Worm (Caenorhabditis elegans) whole organism, mixed stage, embryonic: ENCODE measurements around the gene F53H4.4.

Experiments
- lin-13 ChIP-seq: fragments of 150-350 bp; optimal IDR thresholded peaks from 2 replicates; lab custom pipeline; 2014; ENCODE audit warnings: missing biosample characterization, missing genetic modification characterization
- lsy-2 ChIP-seq: fragments of 150-350 bp; optimal IDR thresholded peaks from 2 replicates; lab custom pipeline; 2014; ENCODE audit warnings: missing biosample characterization, missing genetic modification characterization
- nhr-12 ChIP-seq: fragments of 150-350 bp; optimal IDR thresholded peaks from 2 replicates; lab custom pipeline; 2014; ENCODE audit warnings: missing biosample characterization, missing genetic modification characterization
- nhr-237 ChIP-seq: fragments of 150-350 bp; optimal IDR thresholded peaks from 2 replicates; lab custom pipeline; 2014; ENCODE audit warnings: missing biosample characterization, missing genetic modification characterization
- nhr-76 ChIP-seq: sonication (generic microtip); optimal IDR thresholded peaks from 2 replicates; lab custom pipeline; 2017; ENCODE audit warnings: missing biosample characterization, missing genetic modification characterization
- pha-4 ChIP-seq: fragments of 150-350 bp; optimal IDR thresholded peaks from 2 replicates; lab custom pipeline; 2018; ENCODE audit warnings: missing biosample characterization, missing genetic modification reagents, missing genetic modification characterization
- sem-2 ChIP-seq: fragments of 200-800 bp; sonication (Bioruptor generic); optimal IDR thresholded peaks from 2 replicates; lab custom pipeline; 2018; ENCODE audit warnings: mild to moderate bottlenecking, missing genetic modification characterization, missing compliant biosample characterization
- snpc-4 ChIP-seq: fragments of 150-350 bp; optimal IDR thresholded peaks from 2 replicates; lab custom pipeline; 2014; ENCODE audit warnings: missing biosample characterization, missing genetic modification characterization
- unc-120 ChIP-seq: sonication (generic microtip); optimal IDR thresholded peaks from 2 replicates; lab custom pipeline; 2017; ENCODE audit warnings: missing genetic modification characterization, missing compliant biosample characterization; ENCODE audit not compliant: poor library complexity, severe bottlenecking
- unc-39 ChIP-seq: fragments of 150-350 bp; optimal IDR thresholded peaks from 2 replicates; lab custom pipeline; 2014; ENCODE audit warnings: missing biosample characterization, missing genetic modification characterization
- zip-8 ChIP-seq: fragments of 150-350 bp; optimal IDR thresholded peaks from 2 replicates; lab custom pipeline; 2014; ENCODE audit warnings: missing biosample characterization, missing genetic modification characterization
- ztf-11 ChIP-seq: fragments of 150-350 bp; optimal IDR thresholded peaks from 2 replicates; lab custom pipeline; 2014; ENCODE audit warnings: missing biosample characterization, missing genetic modification characterization

DNA sequence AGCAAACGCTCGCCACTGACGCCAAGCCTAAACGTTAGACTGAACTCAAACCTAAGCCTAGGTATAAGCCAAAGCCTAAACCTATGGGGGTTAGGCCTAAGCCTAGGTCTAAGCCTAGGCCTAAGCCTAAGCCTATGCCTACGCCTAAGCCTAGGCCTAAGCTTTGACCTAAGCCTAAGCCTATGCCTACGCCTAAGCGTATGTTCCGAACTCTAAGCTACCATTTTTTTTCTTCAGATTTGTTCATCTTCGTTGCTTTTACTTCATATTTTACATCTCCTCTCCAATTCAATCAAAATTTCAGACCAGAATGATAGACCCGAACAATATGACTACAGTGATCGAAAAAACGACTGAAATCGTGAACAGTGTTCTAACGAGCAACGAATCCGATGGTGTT lies 44.1 kb downstream of the F53H4.4 start, which contains the start of gene npr-33:
- TF ChIP-seq zip-8 (tag; lab: Kevin White, UChicago) (no peak), lsy-2 (tag; lab: Kevin White, UChicago) (no peak), sem-2 (no peak), nhr-12 (tag; lab: Kevin White, UChicago) (no peak), unc-39 (tag; lab: Kevin White, UChicago) (no peak), nhr-237 (tag; lab: Kevin White, UChicago) (no peak), unc-120 (no peak), ztf-11 (no peak), pha-4 (tag; lab: Kevin White, UChicago) (no peak), nhr-76 (tag; lab: Kevin White, UChicago) (no peak), lin-13 (tag; lab: Kevin White, UChicago) (no peak), snpc-4 (tag; lab: Kevin White, UChicago) (no peak)
